Worm (Caenorhabditis elegans) whole organism, mixed stage, embryonic: ENCODE data around the gene pdf-1.
A peak's percentile ranks its signal among the peaks of the same experiment; 100 is the strongest.

Experiments used
- M03D4.4 ChIP-seq: sonication (generic microtip); optimal IDR thresholded peaks from 2 replicates; lab custom pipeline; 2017; ENCODE audit warnings: mild to moderate bottlenecking, missing genetic modification characterization, missing compliant biosample characterization
- blmp-1 ChIP-seq: fragments of 150-350 bp; optimal IDR thresholded peaks from 2 replicates; lab custom pipeline; 2014; ENCODE audit warnings: missing biosample characterization, missing genetic modification characterization
- ceh-39 ChIP-seq: fragments of 150-350 bp; optimal IDR thresholded peaks from 2 replicates; lab custom pipeline; 2014; ENCODE audit warnings: missing biosample characterization, missing genetic modification characterization
- ceh-43 ChIP-seq: fragments of 200-800 bp; sonication (Bioruptor generic); optimal IDR thresholded peaks from 2 replicates; lab custom pipeline; 2018; ENCODE audit warnings: mild to moderate bottlenecking, missing genetic modification characterization, moderate library complexity, missing compliant biosample characterization
- ceh-83 ChIP-seq: fragments of 200-800 bp; sonication (Bioruptor generic); optimal IDR thresholded peaks from 2 replicates; lab custom pipeline; 2018; ENCODE audit warnings: mild to moderate bottlenecking, missing genetic modification characterization, missing compliant biosample characterization
- ces-1 ChIP-seq: fragments of 150-350 bp; optimal IDR thresholded peaks from 2 replicates; lab custom pipeline; 2014; ENCODE audit warnings: missing biosample characterization, missing genetic modification reagents, missing genetic modification characterization
- cnd-1 ChIP-seq: fragments of 200-800 bp; sonication (Bioruptor generic); optimal IDR thresholded peaks from 2 replicates; lab custom pipeline; 2018; ENCODE audit warnings: mild to moderate bottlenecking, missing genetic modification characterization, missing compliant biosample characterization
- drap-1 ChIP-seq: fragments of 200-800 bp; sonication (Bioruptor generic); optimal IDR thresholded peaks from 3 replicates; lab custom pipeline; 2018; ENCODE audit warnings: mild to moderate bottlenecking, missing genetic modification characterization, missing compliant biosample characterization
- elt-3 ChIP-seq: fragments of 150-350 bp; optimal IDR thresholded peaks from 2 replicates; lab custom pipeline; 2014; ENCODE audit warnings: missing biosample characterization, missing genetic modification characterization
- flh-1 ChIP-seq: fragments of 200-800 bp; sonication (Bioruptor generic); optimal IDR thresholded peaks from 2 replicates; lab custom pipeline; 2018; ENCODE audit warnings: mild to moderate bottlenecking, missing genetic modification characterization, moderate library complexity, missing compliant biosample characterization
- ham-2 ChIP-seq: fragments of 200-800 bp; sonication (Bioruptor generic); optimal IDR thresholded peaks from 2 replicates; lab custom pipeline; 2018; ENCODE audit warnings: mild to moderate bottlenecking, missing genetic modification characterization, missing compliant biosample characterization
- hlh-1 ChIP-seq: fragments of 150-350 bp; optimal IDR thresholded peaks from 2 replicates; lab custom pipeline; 2014; ENCODE audit warnings: missing biosample characterization, missing genetic modification reagents, missing genetic modification characterization
- lin-13 ChIP-seq: fragments of 150-350 bp; optimal IDR thresholded peaks from 2 replicates; lab custom pipeline; 2014; ENCODE audit warnings: missing biosample characterization, missing genetic modification characterization
- lin-32 ChIP-seq: fragments of 200-800 bp; sonication (Bioruptor generic); optimal IDR thresholded peaks from 2 replicates; lab custom pipeline; 2018; ENCODE audit warnings: mild to moderate bottlenecking, missing genetic modification characterization, missing compliant biosample characterization
- mab-5 ChIP-seq: fragments of 150-350 bp; optimal IDR thresholded peaks from 2 replicates; lab custom pipeline; 2014; ENCODE audit warnings: missing biosample characterization, missing genetic modification characterization
- mep-1 ChIP-seq: fragments of 150-350 bp; optimal IDR thresholded peaks from 2 replicates; lab custom pipeline; 2017; ENCODE audit warnings: missing biosample characterization, missing genetic modification reagents, missing genetic modification characterization, inconsistent platforms
- nhr-12 ChIP-seq: fragments of 150-350 bp; optimal IDR thresholded peaks from 2 replicates; lab custom pipeline; 2014; ENCODE audit warnings: missing biosample characterization, missing genetic modification characterization
- nhr-2 ChIP-seq: fragments of 150-350 bp; optimal IDR thresholded peaks from 2 replicates; lab custom pipeline; 2014; ENCODE audit warnings: missing biosample characterization, missing genetic modification characterization
- nhr-237 ChIP-seq: fragments of 150-350 bp; optimal IDR thresholded peaks from 2 replicates; lab custom pipeline; 2014; ENCODE audit warnings: missing biosample characterization, missing genetic modification characterization
- nhr-28 ChIP-seq: fragments of 150-350 bp; optimal IDR thresholded peaks from 2 replicates; lab custom pipeline; 2014; ENCODE audit warnings: missing biosample characterization, missing genetic modification characterization
- nhr-76 ChIP-seq: sonication (generic microtip); optimal IDR thresholded peaks from 2 replicates; lab custom pipeline; 2017; ENCODE audit warnings: missing biosample characterization, missing genetic modification characterization
- pha-4 ChIP-seq: fragments of 150-350 bp; optimal IDR thresholded peaks from 2 replicates; lab custom pipeline; 2018; ENCODE audit warnings: missing biosample characterization, missing genetic modification reagents, missing genetic modification characterization
- sem-2 ChIP-seq: fragments of 200-800 bp; sonication (Bioruptor generic); optimal IDR thresholded peaks from 2 replicates; lab custom pipeline; 2018; ENCODE audit warnings: mild to moderate bottlenecking, missing genetic modification characterization, missing compliant biosample characterization
- sptf-1 ChIP-seq: sonication (generic microtip); optimal IDR thresholded peaks from 2 replicates; lab custom pipeline; 2017; ENCODE audit warnings: mild to moderate bottlenecking, missing genetic modification characterization, moderate library complexity, missing compliant biosample characterization
- tbx-8 ChIP-seq: fragments of 200-800 bp; sonication (Bioruptor generic); optimal IDR thresholded peaks from 2 replicates; lab custom pipeline; 2018; ENCODE audit warnings: mild to moderate bottlenecking, missing genetic modification characterization, moderate library complexity, missing compliant biosample characterization
- unc-120 ChIP-seq: sonication (generic microtip); optimal IDR thresholded peaks from 2 replicates; lab custom pipeline; 2017; ENCODE audit warnings: missing genetic modification characterization, missing compliant biosample characterization; ENCODE audit not compliant: poor library complexity, severe bottlenecking
- unc-62 ChIP-seq: fragments of 150-350 bp; optimal IDR thresholded peaks from 2 replicates; lab custom pipeline; 2014; ENCODE audit warnings: missing biosample characterization, missing genetic modification reagents, missing genetic modification characterization
- zip-8 ChIP-seq: fragments of 150-350 bp; optimal IDR thresholded peaks from 2 replicates; lab custom pipeline; 2014; ENCODE audit warnings: missing biosample characterization, missing genetic modification characterization
- ztf-11 ChIP-seq: fragments of 150-350 bp; optimal IDR thresholded peaks from 2 replicates; lab custom pipeline; 2014; ENCODE audit warnings: missing biosample characterization, missing genetic modification characterization

pdf-1 gene

DNA sequence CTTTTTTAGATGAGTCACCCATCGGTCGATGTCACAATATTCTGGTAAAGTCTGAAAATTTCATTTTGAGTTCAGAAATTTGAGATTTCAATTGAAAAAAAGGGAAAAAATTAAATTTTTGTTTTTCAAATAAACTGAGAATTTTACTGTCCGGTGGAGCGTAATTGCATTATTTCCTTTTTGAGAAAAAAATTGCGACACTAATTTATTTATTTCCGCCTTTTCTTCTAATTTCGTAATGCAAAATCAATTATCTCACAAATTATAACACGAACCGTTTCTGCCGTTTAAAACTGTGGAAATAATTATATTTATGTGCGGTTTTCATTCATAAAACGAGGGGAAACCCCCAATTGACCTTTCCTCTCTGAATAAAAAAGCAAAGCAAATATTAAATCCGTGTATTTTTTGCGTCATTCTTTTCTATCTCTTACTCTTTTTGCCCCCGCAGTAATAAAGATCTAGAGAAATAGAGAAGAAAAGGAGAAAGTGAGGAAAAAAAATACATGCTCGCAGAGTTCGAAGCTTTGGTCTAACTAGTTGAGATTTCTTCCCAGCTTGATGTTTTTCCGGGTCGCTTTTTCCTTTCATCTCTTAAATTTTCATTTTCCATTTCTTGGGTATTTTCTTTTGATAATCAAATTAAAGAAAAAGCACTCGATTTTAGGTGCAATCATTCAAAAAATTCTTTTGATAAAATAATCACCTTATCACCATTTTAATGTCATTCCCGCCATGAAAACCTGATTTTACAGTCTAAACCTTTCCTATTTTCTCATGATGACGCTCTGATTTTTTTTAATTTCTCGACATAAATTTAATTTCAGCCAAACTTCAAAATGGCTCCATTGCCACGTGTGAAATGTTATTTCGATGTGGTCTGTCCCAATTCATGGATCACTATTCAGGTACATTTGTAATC, 9.0 kb downstream of the pdf-1 start, which contains the start of the genes brc-2 and T07E3.3:
brc-2 (minus strand) TSS at position 51 of the 922 bp plus-strand sequence.
T07E3.3 (plus strand) TSS at position 822 of the 922 bp plus-strand sequence.
- TF ChIP-seq ces-1 (peak; percentile 86), ceh-43 (GFP tag; lab: Kevin White, UChicago) (peak; percentile 41), ztf-11 (tag; lab: Kevin White, UChicago) (no peak)

DNA sequence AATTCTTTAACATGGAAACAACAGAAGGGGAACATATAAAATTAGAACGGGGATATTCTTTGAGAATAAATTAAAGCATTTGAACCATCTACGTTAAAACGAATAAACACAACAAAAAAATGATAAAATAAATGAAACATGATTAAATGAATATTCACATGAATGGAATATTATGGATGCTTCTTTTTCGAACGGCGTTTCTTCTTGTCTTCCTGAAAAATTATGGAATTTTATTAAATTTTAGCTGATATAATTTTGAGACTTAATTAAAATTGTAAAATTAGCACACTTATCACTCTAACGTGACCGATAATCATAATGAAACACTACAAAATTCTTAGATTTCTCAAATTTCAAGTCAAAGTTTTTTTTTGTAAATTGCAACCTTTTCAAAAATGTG, 11.7 kb downstream of the pdf-1 start:
- TF ChIP-seq unc-120 (tag; lab: Kevin White, UChicago) (no peak), blmp-1 (tag; lab: Kevin White, UChicago) (no peak), pha-4 (no peak), cnd-1 (tag; lab: Kevin White, UChicago) (no peak), nhr-2 (tag; lab: Kevin White, UChicago) (no peak), drap-1 (GFP tag; lab: Kevin White, UChicago) (no peak)
- TF ChIP-seq, all 35 proteins: peak for 0

DNA sequence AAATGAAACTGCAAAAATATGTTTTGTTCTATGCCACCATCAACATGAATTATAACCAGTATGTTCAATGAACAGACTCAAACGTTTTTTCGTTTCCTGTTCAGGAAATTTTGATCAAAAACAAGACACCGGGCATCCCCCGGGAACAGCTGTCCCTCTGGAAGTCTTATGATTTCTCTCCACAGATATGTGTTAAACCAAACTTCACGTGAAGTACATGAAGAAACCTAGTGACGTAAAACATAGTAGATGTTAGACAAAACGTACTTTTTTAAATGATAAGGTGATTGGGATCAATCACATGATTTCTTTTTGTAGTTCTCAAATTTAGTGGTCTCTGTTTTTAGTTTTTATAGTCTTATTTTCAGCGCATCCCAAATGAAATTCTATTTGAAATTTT, 13.8 kb downstream of the pdf-1 start:
- peak; percentile 60 for TF ChIP-seq unc-120 (tag; lab: Kevin White, UChicago)
- peak; percentile 28 for TF ChIP-seq hlh-1 (tag; lab: Kevin White, UChicago)
- TF ChIP-seq sptf-1 (tag; lab: Kevin White, UChicago) = no peak

DNA sequence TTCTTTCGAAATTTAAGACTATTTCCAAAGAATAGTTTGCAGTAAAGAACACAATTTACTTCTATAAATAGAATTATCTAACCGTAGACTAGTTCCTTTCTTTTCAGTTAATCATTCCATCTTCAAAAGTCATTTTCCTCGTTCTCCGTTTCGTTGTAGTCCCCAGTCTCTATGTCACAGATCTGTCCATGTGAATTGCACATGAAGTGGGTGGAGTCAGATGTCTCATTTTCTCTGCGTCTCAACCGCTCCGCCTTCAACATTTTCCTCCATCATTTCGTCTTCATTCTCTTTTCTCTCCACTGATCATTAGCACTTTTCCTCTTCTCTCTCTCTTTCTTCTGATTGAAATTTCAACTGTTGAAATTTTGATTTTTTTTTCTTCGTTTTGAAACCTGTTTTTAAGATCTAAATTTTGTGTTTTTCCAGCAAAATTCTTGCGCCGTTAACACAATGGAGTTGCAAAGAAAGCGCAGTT, 14.7 kb downstream of the pdf-1 start, which contains the start of gene T07E3.4:
T07E3.4 (plus strand) TSS at position 428 of the 478 bp plus-strand sequence.
- TF ChIP-seq unc-62 (GFP tag; lab: Kevin White, UChicago) = peak; percentile 73
- TF ChIP-seq ces-1 = peak; percentile 61
- peak; percentile 18 for TF ChIP-seq hlh-1 (tag; lab: Kevin White, UChicago)
- no peak for TF ChIP-seq nhr-76

DNA sequence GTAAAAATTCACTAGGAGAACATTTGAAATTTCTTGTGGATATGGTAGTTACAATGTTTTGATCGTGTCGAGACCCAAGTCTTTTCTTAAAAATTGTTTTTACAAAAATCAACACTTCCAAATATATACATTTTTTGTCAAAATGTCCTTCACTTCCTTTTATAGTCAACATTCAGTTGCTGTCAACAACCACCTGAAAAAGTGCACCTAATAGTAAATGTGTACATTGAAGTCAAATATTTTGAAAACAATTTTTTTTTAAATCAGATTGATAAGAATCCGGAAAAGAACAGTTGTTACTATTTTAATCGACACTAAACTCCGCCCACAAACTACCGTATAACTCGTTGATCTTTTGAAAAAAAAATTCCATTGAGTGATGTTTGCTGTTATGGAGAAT, 16.6 kb downstream of the pdf-1 start:
- TF ChIP-seq unc-120 (tag; lab: Kevin White, UChicago) (no peak), elt-3 (tag; lab: Kevin White, UChicago) (no peak), cnd-1 (tag; lab: Kevin White, UChicago) (no peak), sem-2 (no peak), mep-1 (tag; lab: Kevin White, UChicago) (no peak), nhr-12 (tag; lab: Kevin White, UChicago) (no peak), zip-8 (tag; lab: Kevin White, UChicago) (no peak)

DNA sequence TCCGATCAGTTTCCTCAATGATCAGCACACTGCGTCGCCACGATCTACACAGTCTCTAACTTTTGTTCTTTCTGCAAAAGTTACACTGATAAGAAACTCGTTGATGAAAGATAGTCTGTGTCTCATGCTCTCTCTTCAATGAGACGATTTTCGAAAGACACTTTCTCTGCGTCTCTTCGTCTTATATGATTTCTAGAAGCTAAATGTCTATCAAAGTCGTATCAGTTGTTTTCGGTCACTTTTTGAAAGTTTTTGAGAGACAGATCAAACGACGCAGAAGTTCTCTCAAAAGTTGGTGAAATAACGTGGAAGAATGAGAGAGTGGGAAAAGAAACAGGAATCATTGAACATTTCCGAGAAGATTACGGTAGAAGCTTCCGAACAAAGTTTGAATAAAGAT, 17.1 kb downstream of the pdf-1 start:
- TF ChIP-seq cnd-1 (tag; lab: Kevin White, UChicago) (no peak), elt-3 (tag; lab: Kevin White, UChicago) (no peak), ceh-43 (GFP tag; lab: Kevin White, UChicago) (no peak), hlh-1 (tag; lab: Kevin White, UChicago) (peak; percentile 36), ceh-83 (GFP tag; lab: Kevin White, UChicago) (no peak), unc-62 (GFP tag; lab: Kevin White, UChicago) (peak; percentile 68), M03D4.4 (tag; lab: Kevin White, UChicago) (no peak), lin-32 (GFP tag; lab: Kevin White, UChicago) (no peak), flh-1 (no peak), drap-1 (GFP tag; lab: Kevin White, UChicago) (no peak), zip-8 (tag; lab: Kevin White, UChicago) (no peak), mep-1 (tag; lab: Kevin White, UChicago) (peak; percentile 15), nhr-12 (tag; lab: Kevin White, UChicago) (no peak)

DNA sequence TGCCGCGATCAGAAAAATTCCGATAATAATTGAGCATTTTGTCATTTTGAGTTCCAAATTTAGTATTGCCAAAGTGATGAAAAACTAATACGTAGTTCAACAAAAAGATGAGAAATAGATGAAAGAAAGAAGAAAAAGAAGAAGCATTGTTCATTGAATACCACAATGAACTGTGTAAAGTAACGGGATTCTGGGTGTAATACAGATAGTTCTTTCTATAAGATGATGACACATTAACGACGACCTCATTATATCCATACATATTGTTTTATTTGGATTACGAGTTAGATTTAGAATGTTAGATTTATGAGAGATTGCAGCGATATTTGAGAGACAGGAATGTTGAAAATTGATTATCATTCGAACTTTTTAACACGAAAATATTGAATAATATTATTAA, 20.7 kb downstream of the pdf-1 start, which contains the start of gene K04C2.5:
K04C2.5 (minus strand) TSS at position 101 of the 400 bp plus-strand sequence.
- TF ChIP-seq lin-13 (tag; lab: Kevin White, UChicago) (no peak), ceh-83 (GFP tag; lab: Kevin White, UChicago) (no peak), hlh-1 (tag; lab: Kevin White, UChicago) (no peak), mab-5 (tag; lab: Kevin White, UChicago) (no peak), mep-1 (tag; lab: Kevin White, UChicago) (no peak), nhr-28 (tag; lab: Kevin White, UChicago) (no peak), ceh-39 (tag; lab: Kevin White, UChicago) (no peak), cnd-1 (tag; lab: Kevin White, UChicago) (no peak), ham-2 (GFP tag; lab: Kevin White, UChicago) (no peak), tbx-8 (GFP tag; lab: Kevin White, UChicago) (no peak), nhr-237 (tag; lab: Kevin White, UChicago) (no peak), nhr-2 (tag; lab: Kevin White, UChicago) (no peak)
